Fruit fly (Drosophila melanogaster): ENCODE data around the gene CG32037.

The CG32037 gene

DNA sequence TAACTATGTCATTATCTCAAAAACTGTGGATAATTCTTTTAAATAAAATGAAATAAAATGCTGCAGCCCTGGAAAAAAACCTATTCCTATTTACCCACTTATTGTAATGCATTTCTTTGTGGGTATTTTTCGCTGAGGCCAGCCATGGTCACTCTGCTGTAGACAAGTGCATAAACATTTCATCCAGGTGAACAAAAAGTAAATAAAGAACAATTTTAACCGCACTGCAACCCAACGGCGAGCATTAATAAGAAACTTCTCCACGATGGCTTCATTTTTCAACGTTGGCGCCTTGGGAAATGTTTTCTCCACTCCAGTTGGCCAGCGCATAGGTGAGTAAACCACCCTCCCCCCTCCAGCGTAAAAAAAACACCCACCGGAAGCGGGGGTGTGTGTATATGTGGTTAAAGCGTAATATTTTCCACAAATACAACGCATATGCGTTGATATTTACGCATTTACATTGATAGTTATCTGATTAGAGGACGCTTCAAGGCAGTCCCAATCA lies 45.2 kb downstream of the CG32037 start, which contains the start of gene CG3529 (continued):
- TF ChIP-seq disco-r (GFP tag; optimal IDR thresholded peaks at IDR 0.05) (peak; percentile 39), Eip74EF (GFP tag; optimal IDR thresholded peaks at IDR 0.05) (peak in 1 of 2 experiments; percentile 71), ara (GFP tag; IDR thresholded peaks at IDR 0.05) (no peak), CG17829 (tag; optimal IDR thresholded peaks at IDR 0.05) (peak; percentile 37), slp2 (GFP tag; optimal IDR thresholded peaks at IDR 0.05) (peak; percentile 17), seq (GFP tag; IDR thresholded peaks at IDR 0.05) (no peak; the same call in 1 of the 2 replicates), CG3847 (GFP tag; IDR thresholded peaks at IDR 0.05) (peak; percentile 48; the same call in 1 of the 2 replicates), bowl (GFP tag; IDR thresholded peaks at IDR 0.05) (no peak), twi (tag; optimal IDR thresholded peaks at IDR 0.05) (no peak), CG10209 (GFP tag; optimal IDR thresholded peaks at IDR 0.05) (peak; percentile 8), pb (GFP tag; optimal IDR thresholded peaks at IDR 0.05) (no peak), stwl (tag; optimal IDR thresholded peaks at IDR 0.05) (peak; percentile 69), CG11456 (GFP tag; IDR thresholded peaks at IDR 0.05) (no peak), Atf6 (GFP tag; IDR thresholded peaks at IDR 0.05) (no peak), CG13296 (GFP tag; optimal IDR thresholded peaks at IDR 0.05) (no peak), chn (GFP tag; optimal IDR thresholded peaks at IDR 0.05) (peak; percentile 79), CG2202 (tag; optimal IDR thresholded peaks at IDR 0.05) (peak; percentile 16), chif (GFP tag; optimal IDR thresholded peaks at IDR 0.05) (no peak), CG13894 (tag; optimal IDR thresholded peaks at IDR 0.05) (no peak), CTCF (GFP tag; optimal IDR thresholded peaks at IDR 0.05) (peak; percentile 3), CG7271 (tag; optimal IDR thresholded peaks at IDR 0.05) (no peak), gfzf (GFP tag; optimal IDR thresholded peaks at IDR 0.05) (peak; percentile 92), CG10979 (tag; optimal IDR thresholded peaks at IDR 0.05) (no peak), bigmax (GFP tag; optimal IDR thresholded peaks at IDR 0.05) (peak; percentile 1), btn (GFP tag; optimal IDR thresholded peaks at IDR 0.05) (no peak), CG10274 (GFP tag; optimal IDR thresholded peaks at IDR 0.05) (no peak), inv (GFP tag; IDR thresholded peaks at IDR 0.05; ENCODE audit: partially characterized antibody) (no peak), caup (GFP tag; optimal IDR thresholded peaks at IDR 0.05; ENCODE audit: severe bottlenecking) (peak; percentile 53), zf30C (GFP tag; optimal IDR thresholded peaks at IDR 0.05) (no peak), Blimp-1 (GFP tag; optimal IDR thresholded peaks at IDR 0.05) (peak; percentile 26), schlank (tag; optimal IDR thresholded peaks at IDR 0.05) (no peak), sqz (GFP tag; optimal IDR thresholded peaks at IDR 0.05) (peak; percentile 82), dmrt11E (tag; optimal IDR thresholded peaks at IDR 0.05) (no peak), Fer1 (GFP tag; optimal IDR thresholded peaks at IDR 0.05) (peak; percentile 62), trem (tag; optimal IDR thresholded peaks at IDR 0.05) (peak; percentile 61), Nf-YA (GFP tag; IDR thresholded peaks at IDR 0.05) (peak; percentile 53; the same call in 1 of the 2 replicates), CG17802 (tag; optimal IDR thresholded peaks at IDR 0.05) (no peak), CG11696 (GFP tag; IDR thresholded peaks at IDR 0.05) (no peak), croc (GFP tag; conservative IDR thresholded peaks at IDR 0.05) (no peak), corto (GFP tag; optimal IDR thresholded peaks at IDR 0.05) (no peak), dati (GFP tag; IDR thresholded peaks at IDR 0.05) (no peak), CG15479 (GFP tag; optimal IDR thresholded peaks at IDR 0.05) (no peak), Trl (optimal IDR thresholded peaks at IDR 0.05) (no peak), Trl (GFP tag; optimal IDR thresholded peaks at IDR 0.05) (no peak), toy (GFP tag; IDR thresholded peaks at IDR 0.05) (no peak), pfk (GFP tag; optimal IDR thresholded peaks at IDR 0.05) (peak; percentile 16), CG7357 (GFP tag; IDR thresholded peaks at IDR 0.05) (no peak), wdn (GFP tag; IDR thresholded peaks at IDR 0.05) (no peak), CG15601 (tag; optimal IDR thresholded peaks at IDR 0.05) (peak; percentile 45), D19B (GFP tag; optimal IDR thresholded peaks at IDR 0.05) (no peak), CG8359 (GFP tag; optimal IDR thresholded peaks at IDR 0.05; ENCODE audit: borderline replicate concordance) (no peak)

All from whole organism, embryonic.